Worm (Caenorhabditis elegans) whole organism, midembryonic: ENCODE data around the gene Y49F6B.12.

Source experiments
- T22C8.4 ChIP-seq: fragments of 200-800 bp; sonication (Bioruptor generic); IDR thresholded peaks from 2 replicates; pipeline ENCODE4 v1.3.6; 2022; ENCODE audit warnings: missing genetic modification characterization, missing compliant biosample characterization
- cog-1 ChIP-seq: sonication (generic microtip); optimal IDR thresholded peaks from 2 replicates; lab custom pipeline; 2016; ENCODE audit warnings: missing genetic modification characterization, missing compliant biosample characterization
- flt-1 ChIP-seq: fragments of 200-800 bp; sonication (Bioruptor generic); IDR thresholded peaks from 2 replicates; pipeline ENCODE4 v1.3.6; 2022; ENCODE audit warnings: missing genetic modification characterization, missing compliant biosample characterization
- klf-2 ChIP-seq: fragments of 200-800 bp; sonication (Bioruptor generic); conservative IDR thresholded peaks from 2 replicates; pipeline ENCODE4 v1.3.6; 2022; ENCODE audit warnings: missing genetic modification reagents, missing genetic modification characterization, missing compliant biosample characterization
- med-1 ChIP-seq: sonication (generic microtip); optimal IDR thresholded peaks from 2 replicates; lab custom pipeline; 2017; ENCODE audit warnings: missing genetic modification characterization, mild to moderate bottlenecking, missing compliant biosample characterization, antibody characterized with exemption, missing genetic modification reagents; ENCODE audit not compliant: insufficient read depth
- ref-1 ChIP-seq: fragments of 200-800 bp; sonication (Bioruptor generic); conservative IDR thresholded peaks from 2 replicates; pipeline ENCODE4 v1.3.6; 2022; ENCODE audit warnings: missing genetic modification reagents, missing genetic modification characterization, missing compliant biosample characterization
- tab-1 ChIP-seq: fragments of 200-800 bp; sonication (Bioruptor generic); IDR thresholded peaks from 2 replicates; pipeline ENCODE4 v1.3.6; 2022; ENCODE audit warnings: missing genetic modification characterization, missing compliant biosample characterization
- ztf-23 ChIP-seq: fragments of 200-800 bp; sonication (Bioruptor generic); IDR thresholded peaks from 2 replicates; pipeline ENCODE4 v1.3.6; 2022; ENCODE audit warnings: missing genetic modification reagents, missing genetic modification characterization, missing compliant biosample characterization
- ztf-29 ChIP-seq: fragments of 200-800 bp; sonication (Bioruptor generic); IDR thresholded peaks from 2 replicates; pipeline ENCODE4 v1.3.6; 2022; ENCODE audit warnings: missing genetic modification reagents, missing genetic modification characterization, missing compliant biosample characterization

Gene Y49F6B.12

DNA sequence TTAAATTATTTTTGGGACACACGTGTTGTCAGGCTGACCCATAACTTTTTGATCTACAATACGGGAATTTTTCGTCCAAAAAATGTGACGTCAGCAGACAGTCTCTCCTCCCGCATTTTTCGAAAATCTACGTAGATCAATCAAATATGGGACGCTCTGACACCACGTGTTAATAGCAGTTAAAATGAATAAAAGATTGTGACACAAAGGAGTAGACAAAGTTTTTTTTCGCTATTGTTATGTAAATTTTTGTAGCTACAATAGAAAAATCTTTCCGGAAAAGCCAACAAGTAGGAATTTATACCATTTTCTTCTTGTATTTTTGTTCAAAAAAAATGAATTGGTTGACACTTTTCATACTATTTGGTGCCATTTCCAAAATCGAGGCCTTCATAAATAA, 30.8 kb downstream of the Y49F6B.12 start, which contains the start of gene C16C8.27:
Gene C16C8.27, plus strand, starts transcription at position 301 of the 400 bp plus-strand sequence.
- TF ChIP-seq T22C8.4 (GFP tag; lab: Robert Waterston, UW), result no peak

DNA sequence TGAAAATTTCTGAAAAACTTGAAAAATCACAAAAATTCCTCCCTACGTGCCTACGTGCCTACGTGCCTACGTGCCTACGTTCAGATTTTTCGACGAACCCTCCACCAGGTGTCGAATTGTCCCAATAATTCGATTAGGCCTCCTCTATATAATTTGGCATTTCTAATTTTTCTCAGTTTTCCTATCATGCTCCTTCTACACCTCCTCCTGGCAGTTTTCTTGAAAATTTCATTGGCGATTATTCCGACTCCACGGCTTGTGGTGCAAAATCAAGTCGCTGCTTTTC, 31.6 kb downstream of the Y49F6B.12 start, which contains the start of gene C16C8.17:
Gene C16C8.17, plus strand, starts transcription at position 187 of the 286 bp plus-strand sequence.
- TF ChIP-seq flt-1 (GFP tag; lab: Robert Waterston, UW) (no peak), T22C8.4 (GFP tag; lab: Robert Waterston, UW) (no peak), med-1 (no peak), ztf-23 (GFP tag; lab: Robert Waterston, UW) (no peak), tab-1 (no peak), ref-1 (GFP tag; lab: Robert Waterston, UW) (no peak), klf-2 (GFP tag; lab: Robert Waterston, UW) (no peak), cog-1 (no peak), ztf-29 (no peak)

DNA sequence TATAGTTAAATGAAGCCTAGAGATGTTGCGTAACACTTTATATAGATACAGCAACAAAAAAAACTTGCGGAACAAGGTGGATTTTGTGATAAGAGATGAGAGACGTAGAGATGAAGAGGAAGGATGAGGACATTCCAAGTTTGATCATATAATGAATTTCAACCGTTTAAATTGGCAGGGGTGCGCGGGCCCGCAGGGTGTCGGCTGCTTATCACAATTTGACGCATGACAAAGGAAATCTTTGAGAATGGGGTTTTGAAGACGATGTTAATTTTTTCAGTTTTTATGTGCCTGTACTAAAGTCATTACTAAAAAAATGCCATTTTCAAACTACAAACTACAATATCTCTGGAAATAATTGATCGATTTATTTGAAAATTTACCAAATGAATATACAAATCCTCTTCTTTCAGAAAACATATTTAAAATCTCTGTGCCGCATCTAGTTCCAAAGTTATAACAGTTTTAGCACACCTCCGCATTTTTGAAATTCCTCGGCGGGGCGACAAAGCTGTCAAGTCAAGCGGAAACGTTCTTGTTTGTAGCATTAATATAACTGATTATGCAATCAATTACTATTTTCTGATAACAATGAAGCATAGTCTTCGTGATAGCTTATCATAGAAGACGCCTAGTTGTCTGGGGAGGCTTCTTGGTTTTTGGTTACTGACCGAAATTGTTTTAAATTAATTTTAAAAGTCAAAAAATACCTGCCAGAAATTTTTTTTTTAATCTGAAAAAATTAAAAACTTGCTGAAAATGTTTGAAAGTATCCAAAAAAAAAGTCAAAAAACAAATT, 32.2 kb downstream of the Y49F6B.12 start:
- no peak for TF ChIP-seq klf-2 (GFP tag; lab: Robert Waterston, UW)
- TF ChIP-seq ztf-23 (GFP tag; lab: Robert Waterston, UW), result no peak

DNA sequence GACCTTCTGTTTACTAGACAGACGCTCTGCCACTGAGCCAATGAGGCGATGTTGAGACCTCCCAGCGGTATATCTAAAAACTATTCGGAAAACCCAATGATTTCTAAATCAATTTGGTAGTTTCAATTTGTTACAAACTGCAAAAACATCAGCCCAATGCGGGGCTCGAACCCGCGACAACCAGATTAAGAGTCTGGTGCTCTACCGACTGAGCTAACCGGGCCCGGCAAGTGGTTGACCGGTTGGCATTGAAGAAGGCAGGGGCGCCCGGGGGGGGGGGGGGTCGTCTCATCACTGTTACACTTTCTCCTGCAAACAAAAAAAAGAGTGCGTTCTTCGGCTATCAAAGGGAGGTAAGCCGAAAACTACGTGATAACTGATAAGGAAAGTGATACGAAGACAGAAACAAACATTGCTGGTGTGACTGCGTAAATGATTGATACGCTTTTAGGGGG, 32.9 kb downstream of the Y49F6B.12 start:
- TF ChIP-seq cog-1 (peak; percentile 14), ref-1 (GFP tag; lab: Robert Waterston, UW) (peak; percentile 46; the same call in 1 of the 2 replicates), tab-1 (peak; percentile 84), flt-1 (GFP tag; lab: Robert Waterston, UW) (peak; percentile 85), ztf-29 (0 out of 2 replicates have a peak, but pooled peaks have one; percentile 35), klf-2 (GFP tag; lab: Robert Waterston, UW) (no peak), ztf-23 (GFP tag; lab: Robert Waterston, UW) (peak; percentile 72), med-1 (no peak), T22C8.4 (GFP tag; lab: Robert Waterston, UW) (peak; percentile 62; the same call in 1 of the 2 replicates)

DNA sequence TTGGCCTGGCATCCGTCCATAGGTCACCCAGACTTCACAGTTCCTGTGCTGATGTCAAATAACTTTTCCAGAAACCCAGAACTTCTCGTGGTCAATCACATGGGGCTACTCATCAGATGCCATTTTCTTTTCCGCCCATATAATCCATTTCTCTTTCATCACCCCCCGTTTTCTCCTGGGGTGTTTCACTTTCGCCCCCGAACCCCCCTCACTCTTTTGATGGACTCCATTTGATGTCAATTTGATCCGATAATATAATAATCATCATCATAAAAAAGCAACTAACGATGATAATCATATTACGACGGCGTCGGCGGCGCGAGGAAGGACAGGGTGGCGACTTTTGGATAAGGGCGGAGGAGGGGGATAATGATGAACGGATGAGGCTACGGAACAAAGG, 33.9 kb downstream of the Y49F6B.12 start:
- no peak for TF ChIP-seq ztf-29
- no peak for TF ChIP-seq tab-1
- TF ChIP-seq ref-1 (GFP tag; lab: Robert Waterston, UW), result no peak
- no peak for TF ChIP-seq ztf-23 (GFP tag; lab: Robert Waterston, UW)
- no peak for TF ChIP-seq flt-1 (GFP tag; lab: Robert Waterston, UW)
- TF ChIP-seq T22C8.4 (GFP tag; lab: Robert Waterston, UW), result no peak
- no peak for TF ChIP-seq cog-1
- no peak for TF ChIP-seq klf-2 (GFP tag; lab: Robert Waterston, UW)
- TF ChIP-seq med-1, result no peak

DNA sequence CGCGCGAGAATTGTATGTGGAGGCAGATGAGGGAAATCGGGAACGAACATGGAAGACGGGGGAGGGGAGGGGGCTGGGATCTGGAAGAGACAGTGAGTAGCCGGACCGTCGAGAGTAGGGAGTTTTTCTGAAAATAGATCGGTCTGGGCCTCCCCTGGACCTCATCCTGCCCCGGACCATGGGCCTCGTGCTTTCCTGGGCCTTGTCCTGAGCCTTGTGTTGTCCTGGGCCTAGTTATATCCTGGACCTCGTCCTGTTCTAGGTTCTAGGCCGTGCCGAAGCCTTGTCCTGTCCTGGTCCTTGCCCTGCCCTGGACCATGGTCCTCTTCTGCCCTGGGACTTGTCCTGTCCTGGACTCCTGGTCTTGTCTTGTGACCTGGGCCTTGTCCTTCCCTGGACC, 34.8 kb downstream of the Y49F6B.12 start:
- TF ChIP-seq ref-1 (GFP tag; lab: Robert Waterston, UW) (no peak), ztf-29 (no peak), med-1 (no peak), flt-1 (GFP tag; lab: Robert Waterston, UW) (no peak), ztf-23 (GFP tag; lab: Robert Waterston, UW) (no peak), klf-2 (GFP tag; lab: Robert Waterston, UW) (no peak), T22C8.4 (GFP tag; lab: Robert Waterston, UW) (no peak), tab-1 (no peak), cog-1 (no peak)

DNA sequence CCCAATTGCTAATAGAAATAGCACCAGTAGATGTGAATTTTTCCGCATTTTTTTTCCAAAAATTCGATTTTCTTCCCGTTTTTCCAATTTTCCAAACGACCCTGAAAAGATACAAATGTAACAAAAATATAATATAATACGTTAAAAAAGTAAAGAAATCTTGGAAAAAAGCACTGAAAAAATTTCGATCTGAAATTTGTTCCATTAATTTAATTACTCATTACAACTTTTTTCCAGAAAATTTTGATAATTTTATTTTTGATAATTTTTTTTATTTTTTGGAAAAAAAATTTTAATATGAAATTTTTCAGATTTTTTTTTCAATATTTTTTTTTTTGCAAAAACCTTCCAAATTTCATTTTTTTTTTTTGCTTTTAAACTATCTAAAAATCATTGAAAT, 35.8 kb downstream of the Y49F6B.12 start, which contains the start of gene skpo-2:
Gene skpo-2, minus strand, starts transcription at position 101 of the 400 bp plus-strand sequence.
- TF ChIP-seq ref-1 (GFP tag; lab: Robert Waterston, UW) (no peak), ztf-29 (no peak), tab-1 (no peak), T22C8.4 (GFP tag; lab: Robert Waterston, UW) (no peak), ztf-23 (GFP tag; lab: Robert Waterston, UW) (no peak), klf-2 (GFP tag; lab: Robert Waterston, UW) (no peak), med-1 (no peak)

DNA sequence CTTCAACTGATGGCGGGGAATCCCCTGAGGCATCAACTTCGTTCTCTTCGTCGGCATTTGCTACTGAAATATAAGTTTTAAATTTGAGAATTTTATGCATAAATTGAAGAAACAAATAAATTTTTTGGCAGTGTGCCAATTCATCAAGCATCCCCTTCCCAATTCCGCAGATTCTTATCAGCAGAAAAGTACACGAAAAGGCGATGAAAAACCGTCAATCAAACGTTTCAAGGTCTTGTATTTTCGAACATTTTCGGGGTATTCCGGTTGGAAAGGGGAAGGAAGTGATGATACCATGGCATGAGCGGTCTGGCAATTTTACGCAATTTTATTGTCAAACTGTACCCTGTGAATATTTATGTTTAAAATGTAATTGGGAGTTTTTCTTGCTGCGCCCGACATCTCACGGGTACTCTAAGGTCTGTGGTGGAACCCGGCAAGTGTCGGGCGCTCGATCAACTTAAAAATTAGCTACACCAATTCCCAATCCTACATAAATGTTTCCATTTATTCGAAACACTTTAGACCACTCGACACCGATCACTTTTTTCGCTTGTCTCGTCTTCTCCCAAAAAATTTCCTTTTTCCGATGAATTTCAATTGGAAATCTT, 37.2 kb downstream of the Y49F6B.12 start:
- TF ChIP-seq flt-1 (GFP tag; lab: Robert Waterston, UW) (no peak), ztf-29 (no peak), tab-1 (no peak), med-1 (no peak), klf-2 (GFP tag; lab: Robert Waterston, UW) (no peak), T22C8.4 (GFP tag; lab: Robert Waterston, UW) (no peak), ref-1 (GFP tag; lab: Robert Waterston, UW) (no peak)

DNA sequence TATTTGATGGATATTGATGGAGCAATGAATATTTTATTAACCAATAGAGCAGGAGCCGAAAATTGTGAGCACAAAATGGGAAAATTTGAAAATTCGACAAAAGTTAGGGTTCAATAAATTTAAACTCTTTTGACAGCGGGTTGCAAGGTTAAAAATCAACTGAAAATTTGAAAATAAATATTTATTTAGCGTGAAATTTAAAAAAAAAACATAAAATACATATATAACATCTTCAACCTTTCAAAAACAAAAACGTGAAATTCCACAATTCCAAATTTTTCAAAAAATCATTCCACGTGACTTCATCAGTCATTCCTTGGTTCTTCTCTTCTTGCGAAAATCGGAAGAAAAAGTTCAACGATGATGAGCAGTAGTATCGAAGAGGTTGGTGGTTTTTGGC, 42.8 kb downstream of the Y49F6B.12 start, which contains the start of gene C16C8.18:
Gene C16C8.18, plus strand, starts transcription at position 301 of the 400 bp plus-strand sequence.
- TF ChIP-seq med-1 (no peak), tab-1 (no peak)

DNA sequence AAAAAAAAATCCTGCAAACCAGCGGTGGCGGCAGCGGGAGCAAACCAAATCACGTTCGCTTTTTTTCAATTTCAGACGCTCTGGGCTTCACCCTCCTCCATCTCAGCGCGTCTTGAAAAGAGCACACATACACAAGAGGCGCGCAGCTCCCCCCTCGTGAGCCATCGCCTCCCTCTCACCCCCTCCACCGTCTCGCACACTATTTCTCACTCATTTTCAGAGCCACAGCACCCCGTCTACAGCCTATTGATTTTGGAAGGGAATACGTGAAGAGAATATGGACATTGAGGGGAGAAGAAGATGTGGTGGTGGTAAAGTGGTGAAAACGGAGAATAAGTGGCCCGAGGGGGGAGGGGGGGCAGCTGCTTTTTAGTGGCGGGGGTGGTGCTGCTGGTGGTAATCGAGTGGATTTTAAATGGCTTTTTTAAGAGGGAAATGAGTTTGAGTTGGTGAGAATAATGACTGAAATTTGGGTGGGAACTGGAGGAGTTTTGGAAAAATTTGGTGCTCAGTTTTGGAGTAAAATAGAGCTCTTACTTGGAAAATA, 44.0 kb downstream of the Y49F6B.12 start:
- 0 out of 2 replicates have a peak, but pooled peaks have one; percentile 16 for TF ChIP-seq T22C8.4 (GFP tag; lab: Robert Waterston, UW)
- TF ChIP-seq tab-1, result no peak
- peak; percentile 56; the same call in 1 of the 2 replicates for TF ChIP-seq ztf-23 (GFP tag; lab: Robert Waterston, UW)
